Fruit fly (Drosophila melanogaster): ENCODE results near the gene CG13460.

The CG13460 gene

DNA sequence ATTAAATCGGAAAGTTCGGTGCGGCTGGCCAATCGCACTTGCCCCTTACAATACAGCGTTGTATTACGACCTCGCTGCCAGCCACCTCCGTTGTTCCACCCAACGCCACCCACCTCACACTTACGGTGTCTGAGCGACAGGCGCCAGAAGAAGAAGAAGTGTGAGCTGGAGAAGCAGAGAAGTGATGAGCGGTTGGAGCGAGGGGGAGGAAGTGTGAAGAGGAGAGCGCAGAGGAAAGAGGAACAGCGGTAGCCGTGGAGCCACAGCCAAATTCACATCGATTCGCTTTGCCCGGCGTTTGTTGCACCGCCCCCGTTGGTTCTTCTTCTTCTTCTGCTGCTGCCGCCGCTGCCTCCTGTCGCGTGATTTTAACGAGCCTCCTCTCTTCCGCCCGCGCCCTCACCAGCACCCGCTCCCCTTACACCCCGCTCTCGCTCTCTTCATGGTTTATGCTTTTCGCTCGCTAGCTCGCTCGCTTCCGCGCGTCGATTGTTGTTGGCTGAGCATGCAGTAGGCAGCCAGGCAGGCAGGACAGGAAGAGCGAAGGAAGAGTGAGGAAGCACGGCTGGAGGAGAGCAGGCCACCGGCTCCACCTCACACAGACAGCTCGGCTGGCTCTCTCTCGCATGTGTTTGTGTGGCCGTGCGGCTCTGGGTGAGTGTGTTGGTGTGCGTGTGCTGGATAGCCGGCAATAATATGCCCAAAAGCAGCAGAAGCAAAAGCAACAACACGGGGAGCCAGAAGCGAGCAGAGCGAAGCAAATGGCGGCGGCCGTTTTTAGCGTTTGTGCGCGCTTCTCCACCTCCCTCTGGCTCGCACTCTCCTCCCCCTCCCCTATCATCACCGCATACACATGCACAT lies 42.7 kb upstream of the CG13460 start (continued):
- TF ChIP-seq rib (GFP tag; IDR thresholded peaks at IDR 0.05), result no peak
- TF ChIP-seq unpg (GFP tag; optimal IDR thresholded peaks at IDR 0.05), result no peak
- peak in 1 of 2 experiments; percentile 18 for TF ChIP-seq Hr51 (GFP tag; optimal IDR thresholded peaks at IDR 0.05)
- no peak for TF ChIP-seq Camta (GFP tag; optimal IDR thresholded peaks at IDR 0.05)
- no peak for TF ChIP-seq CkIIα-i1 (GFP tag; IDR thresholded peaks at IDR 0.05)
- TF ChIP-seq CG6689 (GFP tag; IDR thresholded peaks at IDR 0.05), result no peak
- no peak for TF ChIP-seq CG18599 (GFP tag; optimal IDR thresholded peaks at IDR 0.05)
- TF ChIP-seq CG8765 (GFP tag; IDR thresholded peaks at IDR 0.05), result no peak
- peak; percentile 34; the same call in 1 of the 3 replicates for TF ChIP-seq Opbp (GFP tag; IDR thresholded peaks at IDR 0.05; ENCODE audit: partially characterized antibody)
- no peak for TF ChIP-seq B-H1 (GFP tag; IDR thresholded peaks at IDR 0.05)
- TF ChIP-seq crol (GFP tag; IDR thresholded peaks at IDR 0.05), result peak; percentile 99
- no peak for TF ChIP-seq dmrt11E (tag; optimal IDR thresholded peaks at IDR 0.05)
- no peak for TF ChIP-seq CG4424 (GFP tag; optimal IDR thresholded peaks at IDR 0.05)
- TF ChIP-seq Dref (GFP tag; IDR thresholded peaks at IDR 0.05), result no peak
- no peak for TF ChIP-seq gce (GFP tag; IDR thresholded peaks at IDR 0.05)
- TF ChIP-seq CG12155 (GFP tag; optimal IDR thresholded peaks at IDR 0.05), result no peak
- TF ChIP-seq MESR4 (GFP tag; optimal IDR thresholded peaks at IDR 0.05), result no peak
- no peak for TF ChIP-seq pho (GFP tag; optimal IDR thresholded peaks at IDR 0.05)
- TF ChIP-seq Mrtf (GFP tag; IDR thresholded peaks at IDR 0.05), result no peak
- TF ChIP-seq bcd (GFP tag; optimal IDR thresholded peaks at IDR 0.05), result no peak
- TF ChIP-seq dan (GFP tag; IDR thresholded peaks at IDR 0.05), result no peak
- TF ChIP-seq Jarid2 (GFP tag; optimal IDR thresholded peaks at IDR 0.05), result no peak
- TF ChIP-seq CG12071 (GFP tag; optimal IDR thresholded peaks at IDR 0.05), result no peak
- no peak for TF ChIP-seq her (GFP tag; optimal IDR thresholded peaks at IDR 0.05)
- TF ChIP-seq Asciz (GFP tag; optimal IDR thresholded peaks at IDR 0.05), result no peak
- no peak for TF ChIP-seq CG7556 (GFP tag; optimal IDR thresholded peaks at IDR 0.05)
- no peak for TF ChIP-seq HmgD (GFP tag; optimal IDR thresholded peaks at IDR 0.05)
- TF ChIP-seq CG12744 (GFP tag; optimal IDR thresholded peaks at IDR 0.05), result no peak
- no peak for TF ChIP-seq Sox100B (GFP tag; optimal IDR thresholded peaks at IDR 0.05)
- TF ChIP-seq CG13424 (tag; optimal IDR thresholded peaks at IDR 0.05), result no peak
- no peak for TF ChIP-seq pnt (GFP tag; optimal IDR thresholded peaks at IDR 0.05)
- TF ChIP-seq Fer3 (tag; optimal IDR thresholded peaks at IDR 0.05), result no peak
- TF ChIP-seq Lhr (GFP tag; optimal IDR thresholded peaks at IDR 0.05), result no peak
- no peak for TF ChIP-seq NK7.1 (GFP tag; optimal IDR thresholded peaks at IDR 0.05)
- TF ChIP-seq MTF-1 (GFP tag; optimal IDR thresholded peaks at IDR 0.05; ENCODE audit: borderline replicate concordance), result no peak
- TF ChIP-seq CG4730 (GFP tag; IDR thresholded peaks at IDR 0.05), result no peak
- TF ChIP-seq CoRest (tag; optimal IDR thresholded peaks at IDR 0.05), result no peak
- no peak for TF ChIP-seq ap (GFP tag; IDR thresholded peaks at IDR 0.05)
- no peak for TF ChIP-seq usp (GFP tag; optimal IDR thresholded peaks at IDR 0.05)
- no peak for TF ChIP-seq grau (tag; optimal IDR thresholded peaks at IDR 0.05)
- TF ChIP-seq klu (GFP tag; IDR thresholded peaks at IDR 0.05), result no peak
- no peak for TF ChIP-seq CG1832 (GFP tag; optimal IDR thresholded peaks at IDR 0.05)
- no peak for TF ChIP-seq CG14050 (GFP tag; IDR thresholded peaks at IDR 0.05)
- no peak for TF ChIP-seq bab2 (GFP tag; optimal IDR thresholded peaks at IDR 0.05)
- no peak for TF ChIP-seq lola (GFP tag; optimal IDR thresholded peaks at IDR 0.05)
- TF ChIP-seq CG2199 (GFP tag; IDR thresholded peaks at IDR 0.05), result no peak
- TF ChIP-seq ham (GFP tag; IDR thresholded peaks at IDR 0.05), result no peak
- no peak for TF ChIP-seq CG12391 (tag; optimal IDR thresholded peaks at IDR 0.05)
- no peak for TF ChIP-seq CG34376 (GFP tag; optimal IDR thresholded peaks at IDR 0.05)
